Fruit fly (Drosophila melanogaster) whole organism, embryonic: ENCODE results near the gene Dyrk2.

Source experiments
- Adf1 ChIP-seq: fragments of 200-800 bp; sonication (Bioruptor generic); IDR thresholded peaks from 2 replicates; pipeline ENCODE4 v1.3.6; 2022; ENCODE audit warnings: missing biosample characterization, missing genetic modification characterization
- Bteb2 ChIP-seq: fragments of 200-800 bp; sonication (Bioruptor generic); optimal IDR thresholded peaks from 2 replicates; lab custom pipeline; 2016; ENCODE audit warnings: missing biosample characterization, missing genetic modification characterization
- CG1024 ChIP-seq: fragments of 200-800 bp; sonication (Bioruptor generic); IDR thresholded peaks from 2 replicates; pipeline ENCODE4 v1.3.6; 2022; ENCODE audit warnings: missing biosample characterization, missing genetic modification characterization
- CG10267 ChIP-seq: fragments of 200-800 bp; sonication (Bioruptor generic); optimal IDR thresholded peaks from 2 replicates; lab custom pipeline; 2018; ENCODE audit warnings: missing biosample characterization, mild to moderate bottlenecking, missing genetic modification characterization, moderate library complexity
- CG11398 ChIP-seq: fragments of 200-800 bp; sonication (Bioruptor generic); optimal IDR thresholded peaks from 2 replicates; lab custom pipeline; 2016; ENCODE audit warnings: missing biosample characterization, missing genetic modification characterization
- CG11560 ChIP-seq: fragments of 200-800 bp; sonication (Bioruptor generic); IDR thresholded peaks from 3 replicates; pipeline ENCODE4 v1.3.6; 2022; ENCODE audit warnings: missing biosample characterization, missing genetic modification characterization
- CG11696 ChIP-seq: fragments of 200-800 bp; sonication (Bioruptor generic); IDR thresholded peaks from 2 replicates; pipeline ENCODE4 v1.3.6; 2022; ENCODE audit warnings: missing biosample characterization, missing genetic modification characterization
- CG12219 ChIP-seq: fragments of 200-800 bp; sonication (Bioruptor generic); optimal IDR thresholded peaks from 3 replicates; lab custom pipeline; 2018; ENCODE audit warnings: missing biosample characterization, mild to moderate bottlenecking, missing genetic modification characterization
- CG12391 ChIP-seq: fragments of 200-800 bp; sonication (Bioruptor generic); optimal IDR thresholded peaks from 3 replicates; lab custom pipeline; 2018; ENCODE audit warnings: missing biosample characterization, mild to moderate bottlenecking, missing genetic modification characterization, moderate library complexity
- CG13424 ChIP-seq: fragments of 200-800 bp; sonication (Bioruptor generic); optimal IDR thresholded peaks from 2 replicates; lab custom pipeline; 2019; ENCODE audit warnings: missing biosample characterization, mild to moderate bottlenecking, missing genetic modification characterization, moderate library complexity
- CG14441 ChIP-seq: fragments of 200-800 bp; sonication (Bioruptor generic); IDR thresholded peaks from 2 replicates; pipeline ENCODE4 v1.3.6; 2022; ENCODE audit warnings: missing biosample characterization, missing genetic modification characterization
- CG15696 ChIP-seq: fragments of 200-800 bp; sonication (Bioruptor generic); optimal IDR thresholded peaks from 2 replicates; lab custom pipeline; 2019; ENCODE audit warnings: missing biosample characterization, mild to moderate bottlenecking, missing genetic modification characterization, moderate library complexity
- CG17829 ChIP-seq: fragments of 200-800 bp; optimal IDR thresholded peaks from 2 replicates; lab custom pipeline; 2019; ENCODE audit warnings: missing biosample characterization, mild to moderate bottlenecking, missing genetic modification characterization, moderate library complexity
- CG18476 ChIP-seq: fragments of 200-800 bp; sonication (Bioruptor generic); optimal IDR thresholded peaks from 2 replicates; lab custom pipeline; 2016; ENCODE audit warnings: missing biosample characterization, mild to moderate bottlenecking, missing genetic modification characterization
- CG31388 ChIP-seq: fragments of 200-800 bp; sonication (Bioruptor generic); optimal IDR thresholded peaks from 2 replicates; lab custom pipeline; 2016; ENCODE audit warnings: missing biosample characterization, missing genetic modification characterization
- CG3281 ChIP-seq: fragments of 200-800 bp; sonication (Bioruptor generic); optimal IDR thresholded peaks from 3 replicates; lab custom pipeline; 2017; ENCODE audit warnings: missing biosample characterization, mild to moderate bottlenecking, missing genetic modification characterization
- CG34224 ChIP-seq: fragments of 200-800 bp; sonication (Bioruptor generic); IDR thresholded peaks from 3 replicates; pipeline ENCODE4 v1.3.6; 2022; ENCODE audit warnings: missing biosample characterization, missing genetic modification characterization; ENCODE audit not compliant: partially characterized antibody
- CG3726 ChIP-seq: fragments of 200-800 bp; sonication (Bioruptor generic); IDR thresholded peaks from 3 replicates; pipeline ENCODE4, ENCODE4 v1.3.6; 2022; ENCODE audit warnings: missing biosample characterization, missing genetic modification characterization
- CG3995 ChIP-seq: fragments of 200-800 bp; sonication (Bioruptor generic); optimal IDR thresholded peaks from 3 replicates; lab custom pipeline; 2016; ENCODE audit warnings: missing biosample characterization, missing genetic modification characterization
- CG6813 ChIP-seq: fragments of 200-800 bp; sonication (Bioruptor generic); optimal IDR thresholded peaks from 2 replicates; lab custom pipeline; 2017; ENCODE audit warnings: missing biosample characterization, missing genetic modification characterization, mild to moderate bottlenecking, moderate library complexity, missing genetic modification reagents
- CG8478 ChIP-seq: fragments of >200 bp; optimal IDR thresholded peaks from 2 replicates; lab custom pipeline; 2018
- CG9817 ChIP-seq: fragments of 200-800 bp; sonication (Bioruptor generic); optimal IDR thresholded peaks from 2 replicates; lab custom pipeline; 2018; ENCODE audit warnings: missing biosample characterization, mild to moderate bottlenecking, missing genetic modification characterization, moderate library complexity
- CkIIα-i1 ChIP-seq: fragments of 200-800 bp; sonication (Bioruptor generic); IDR thresholded peaks from 2 replicates; pipeline ENCODE4 v1.3.6; 2022; ENCODE audit warnings: missing biosample characterization, missing genetic modification characterization
- ERR ChIP-seq: fragments of 200-800 bp; sonication (Bioruptor generic); optimal IDR thresholded peaks from 2 replicates; lab custom pipeline; 2016; ENCODE audit warnings: missing biosample characterization, missing genetic modification characterization
- Ets97D ChIP-seq: fragments of 200-800 bp; sonication (Bioruptor generic); optimal IDR thresholded peaks from 3 replicates; lab custom pipeline; 2016; ENCODE audit warnings: missing biosample characterization, missing genetic modification characterization
- H15 ChIP-seq: fragments of 200-800 bp; sonication (Bioruptor generic); IDR thresholded peaks from 3 replicates; pipeline ENCODE4 v1.3.6; 2022; ENCODE audit warnings: missing biosample characterization, missing genetic modification characterization
- Hsf ChIP-seq: fragments of 200-800 bp; sonication (Bioruptor generic); optimal IDR thresholded peaks from 3 replicates; lab custom pipeline; 2016; ENCODE audit warnings: missing biosample characterization, missing genetic modification characterization
- MTF-1 ChIP-seq: fragments of 200-800 bp; sonication (Bioruptor generic); optimal IDR thresholded peaks from 2 replicates; lab custom pipeline; 2018; ENCODE audit warnings: missing biosample characterization, mild to moderate bottlenecking, missing genetic modification characterization, borderline replicate concordance
- Mrtf ChIP-seq: fragments of 200-800 bp; sonication (Bioruptor generic); IDR thresholded peaks from 3 replicates; pipeline ENCODE4 v1.3.6; 2022; ENCODE audit warnings: missing biosample characterization, missing genetic modification characterization
- NC2α ChIP-seq: fragments of 200-800 bp; sonication (Bioruptor generic); optimal IDR thresholded peaks from 2 replicates; lab custom pipeline; 2016; ENCODE audit warnings: missing biosample characterization, missing genetic modification characterization
- Rx ChIP-seq: fragments of 200-800 bp; sonication (Bioruptor generic); IDR thresholded peaks from 2 replicates; pipeline ENCODE4 v1.3.6; 2022; ENCODE audit warnings: missing biosample characterization, missing genetic modification characterization
- Sry-β ChIP-seq: fragments of 200-800 bp; sonication (Bioruptor generic); optimal IDR thresholded peaks from 2 replicates; lab custom pipeline; 2018; ENCODE audit warnings: missing biosample characterization, mild to moderate bottlenecking, missing genetic modification characterization, moderate library complexity
- Sry-δ ChIP-seq: fragments of 200-800 bp; sonication (Bioruptor generic); optimal IDR thresholded peaks from 2 replicates; lab custom pipeline; 2016; ENCODE audit warnings: missing biosample characterization, missing genetic modification characterization
- Trl ChIP-seq, 3 experiments: fragments of >200 bp in 2 of 3; fragments of 200-800 bp in 1 of 3; sonication (Bioruptor generic) in 1 of 3; optimal IDR thresholded peaks; 2 replicates in 1 of 3; 3 replicates in 2 of 3; lab custom pipeline; 2016 to 2017; ENCODE audit warnings: missing biosample characterization in 1 of 3, missing genetic modification characterization in 1 of 3
- ara ChIP-seq: fragments of 200-800 bp; sonication (Bioruptor generic); IDR thresholded peaks from 2 replicates; pipeline ENCODE4 v1.3.6; 2022; ENCODE audit warnings: missing biosample characterization, missing genetic modification characterization
- ase ChIP-seq: fragments of 200-800 bp; sonication (Bioruptor generic); IDR thresholded peaks from 3 replicates; pipeline ENCODE4 v1.3.6; 2022; ENCODE audit warnings: missing biosample characterization, missing genetic modification characterization
- bsh ChIP-seq, 2 experiments: fragments of 200-800 bp; sonication (Bioruptor generic); optimal IDR thresholded peaks; 2 replicates each; lab custom pipeline; 2017 to 2018; ENCODE audit warnings: mild to moderate bottlenecking in 2 of 2, missing biosample characterization in 2 of 2, missing genetic modification characterization in 2 of 2, moderate library complexity in 1 of 2
- corto ChIP-seq: fragments of 200-800 bp; sonication (Bioruptor generic); optimal IDR thresholded peaks from 2 replicates; lab custom pipeline; 2016; ENCODE audit warnings: missing biosample characterization, mild to moderate bottlenecking, missing genetic modification characterization, moderate library complexity
- dm ChIP-seq: fragments of 200-800 bp; sonication (Bioruptor generic); optimal IDR thresholded peaks from 3 replicates; lab custom pipeline; 2016; ENCODE audit warnings: missing biosample characterization, missing genetic modification characterization
- ken ChIP-seq: fragments of 200-800 bp; sonication (Bioruptor generic); IDR thresholded peaks from 3 replicates; pipeline ENCODE4 v1.3.6; 2022; ENCODE audit warnings: missing biosample characterization, missing genetic modification characterization
- lab ChIP-seq: fragments of 200-800 bp; sonication (Bioruptor generic); optimal IDR thresholded peaks from 3 replicates; lab custom pipeline; 2017; ENCODE audit warnings: missing biosample characterization, missing genetic modification characterization, mild to moderate bottlenecking, moderate library complexity, missing genetic modification reagents
- nerfin-1 ChIP-seq: fragments of 200-800 bp; sonication (Bioruptor generic); optimal IDR thresholded peaks from 3 replicates; lab custom pipeline; 2019; ENCODE audit warnings: missing biosample characterization, mild to moderate bottlenecking, missing genetic modification characterization, moderate library complexity
- nom ChIP-seq: fragments of 200-800 bp; sonication (Bioruptor generic); optimal IDR thresholded peaks from 2 replicates; lab custom pipeline; 2017; ENCODE audit warnings: missing biosample characterization, missing genetic modification characterization, mild to moderate bottlenecking, moderate library complexity, missing genetic modification reagents
- phol ChIP-seq: fragments of 200-800 bp; sonication (Bioruptor generic); optimal IDR thresholded peaks from 3 replicates; lab custom pipeline; 2018; ENCODE audit warnings: missing biosample characterization, mild to moderate bottlenecking, missing genetic modification characterization, moderate library complexity
- slou ChIP-seq: fragments of 200-800 bp; sonication (Bioruptor generic); optimal IDR thresholded peaks from 3 replicates; lab custom pipeline; 2016; ENCODE audit warnings: missing biosample characterization, missing genetic modification characterization
- tin ChIP-seq: fragments of 200-800 bp; sonication (Bioruptor generic); optimal IDR thresholded peaks from 3 replicates; lab custom pipeline; 2016; ENCODE audit warnings: missing biosample characterization, missing genetic modification characterization
- wdn ChIP-seq: fragments of 200-800 bp; sonication (Bioruptor generic); IDR thresholded peaks from 2 replicates; pipeline ENCODE4 v1.3.6; 2022; ENCODE audit warnings: missing biosample characterization, missing genetic modification characterization
- z ChIP-seq: fragments of 200-800 bp; sonication (Bioruptor generic); IDR thresholded peaks from 3 replicates; pipeline ENCODE4 v1.3.6; 2022; ENCODE audit warnings: missing biosample characterization, missing genetic modification characterization
- zen2 ChIP-seq: fragments of 200-800 bp; sonication (Bioruptor generic); IDR thresholded peaks from 3 replicates; pipeline ENCODE4 v1.3.6; 2022; ENCODE audit warnings: missing biosample characterization, missing genetic modification characterization; ENCODE audit not compliant: partially characterized antibody

Gene Dyrk2

dm6 chr2L:14233896-14234626 lies at the start of gene Dyrk2 (continued):
- TF ChIP-seq Ets97D (GFP tag; lab: Kevin White, UChicago) (no peak), MTF-1 (peak; percentile 62), Rx (GFP tag; lab: Robert Waterston, UW) (no peak), Hsf (no peak), CG3995 (GFP tag; lab: Kevin White, UChicago) (no peak), Adf1 (GFP tag; lab: Robert Waterston, UW) (peak; percentile 18; the same call in 1 of the 2 replicates), dm (GFP tag; lab: Kevin White, UChicago) (peak; percentile 12), phol (tag; lab: Kevin White, UChicago) (peak; percentile 31), ara (GFP tag; lab: Robert Waterston, UW) (peak; percentile 46; the same call in 1 of the 2 replicates), nerfin-1 (tag; lab: Kevin White, UChicago) (peak; percentile 1), Sry-δ (no peak), lab (GFP tag; lab: Kevin White, UChicago) (peak; percentile 60), nom (GFP tag; lab: Kevin White, UChicago) (peak; percentile 55), CG14441 (peak; percentile 54; the same call in 1 of the 2 replicates), CG8478 (lab: Kevin White, UChicago) (no peak), slou (GFP tag; lab: Kevin White, UChicago) (no peak), ken (GFP tag; lab: Robert Waterston, UW) (peak; percentile 69; the same call in 1 of the 3 replicates), zen2 (GFP tag; lab: Robert Waterston, UW) (no peak), CG15696 (tag; lab: Kevin White, UChicago) (no peak), bsh (GFP tag; optimal IDR thresholded peaks at IDR 0.05; lab: Kevin White, UChicago) (peak in 1 of 2 experiments; percentile 9), CG12391 (tag; lab: Kevin White, UChicago) (peak; percentile 44), wdn (GFP tag; lab: Robert Waterston, UW) (no peak), CG6813 (GFP tag; lab: Kevin White, UChicago) (peak; percentile 9), z (GFP tag; lab: Robert Waterston, UW) (peak; percentile 81), Trl (optimal IDR thresholded peaks at IDR 0.05; lab: Kevin White, UChicago) (peak in 1 of 2 experiments; percentile 68), Trl (GFP tag; optimal IDR thresholded peaks at IDR 0.05; lab: Kevin White, UChicago) (peak; percentile 16), H15 (no peak), CG10267 (tag; lab: Kevin White, UChicago) (peak; percentile 26), CG11696 (GFP tag; lab: Robert Waterston, UW) (no peak), CG13424 (peak; percentile 54), CG17829 (tag; lab: Kevin White, UChicago) (peak; percentile 57), CG12219 (GFP tag; lab: Kevin White, UChicago) (no peak), CG3726 (GFP tag; lab: Robert Waterston, UW) (no peak), CG11398 (GFP tag; lab: Kevin White, UChicago) (peak; percentile 20), CG18476 (GFP tag; lab: Kevin White, UChicago) (no peak), corto (GFP tag; lab: Kevin White, UChicago) (no peak), tin (GFP tag; lab: Kevin White, UChicago) (no peak), CG3281 (GFP tag; lab: Kevin White, UChicago) (peak; percentile 54), NC2α (GFP tag; lab: Kevin White, UChicago) (no peak), Mrtf (GFP tag; lab: Robert Waterston, UW) (no peak), ERR (GFP tag; lab: Kevin White, UChicago) (no peak), CG11560 (tag; lab: Robert Waterston, UW) (no peak), Sry-β (GFP tag; lab: Kevin White, UChicago) (peak; percentile 99), CG34224 (GFP tag; lab: Robert Waterston, UW) (peak; percentile 20; the same call in 1 of the 3 replicates), CG1024 (GFP tag; lab: Robert Waterston, UW) (peak; percentile 47; the same call in 1 of the 2 replicates), CkIIα-i1 (no peak), CG9817 (tag; lab: Kevin White, UChicago) (no peak), CG31388 (GFP tag; lab: Kevin White, UChicago) (no peak), ase (GFP tag; lab: Robert Waterston, UW) (no peak), Bteb2 (peak; percentile 10)
